Fruit fly (Drosophila melanogaster): ENCODE measurements around the gene CG42505.
A peak's percentile ranks its signal among the peaks of the same experiment; 100 is the strongest.

The CG42505 gene

dm6 chr3R:11991538-11992164 lies 39.9 kb downstream of the CG42505 start (continued):
- no peak for TF ChIP-seq Hmx (GFP tag; optimal IDR thresholded peaks at IDR 0.05)
- TF ChIP-seq CG32767 (GFP tag; IDR thresholded peaks at IDR 0.05): no peak
- no peak for TF ChIP-seq CG1792 (GFP tag; optimal IDR thresholded peaks at IDR 0.05)
- 0 out of 3 replicates have a peak, but pooled peaks have one; percentile 30 for TF ChIP-seq C15 (GFP tag; IDR thresholded peaks at IDR 0.05)
- TF ChIP-seq Fer3 (tag; optimal IDR thresholded peaks at IDR 0.05): no peak
- TF ChIP-seq Vsx1 (GFP tag; optimal IDR thresholded peaks at IDR 0.05): no peak
- peak; percentile 5 for TF ChIP-seq PHDP (tag; optimal IDR thresholded peaks at IDR 0.05)
- TF ChIP-seq Awh (GFP tag; IDR thresholded peaks at IDR 0.05): no peak
- peak; percentile 52 for TF ChIP-seq ATbp (GFP tag; optimal IDR thresholded peaks at IDR 0.05)
- TF ChIP-seq CG10565 (GFP tag; optimal IDR thresholded peaks at IDR 0.05): no peak
- no peak for TF ChIP-seq CG43689 (GFP tag; IDR thresholded peaks at IDR 0.05)
- TF ChIP-seq pum (GFP tag; optimal IDR thresholded peaks at IDR 0.05): no peak
- TF ChIP-seq CG10462 (GFP tag; optimal IDR thresholded peaks at IDR 0.05): no peak
- TF ChIP-seq eyg (GFP tag; optimal IDR thresholded peaks at IDR 0.05): no peak
- TF ChIP-seq CG3407 (GFP tag; optimal IDR thresholded peaks at IDR 0.05): no peak
- no peak for TF ChIP-seq da (GFP tag; optimal IDR thresholded peaks at IDR 0.05)
- no peak for TF ChIP-seq Pdp1 (GFP tag; optimal IDR thresholded peaks at IDR 0.05)
- peak; percentile 5 for TF ChIP-seq lab (GFP tag; optimal IDR thresholded peaks at IDR 0.05)
- TF ChIP-seq maf-S (GFP tag; optimal IDR thresholded peaks at IDR 0.05): no peak
- no peak for TF ChIP-seq CG11247 (GFP tag; IDR thresholded peaks at IDR 0.05)
- no peak for TF ChIP-seq CG4404 (GFP tag; IDR thresholded peaks at IDR 0.05)
- no peak for TF ChIP-seq ara (GFP tag; IDR thresholded peaks at IDR 0.05)
- peak; percentile 10 for TF ChIP-seq CG12071 (GFP tag; optimal IDR thresholded peaks at IDR 0.05)
- no peak for TF ChIP-seq tx (GFP tag; optimal IDR thresholded peaks at IDR 0.05)
- no peak for TF ChIP-seq sug (tag; optimal IDR thresholded peaks at IDR 0.05)
- no peak for TF ChIP-seq vnd (GFP tag; IDR thresholded peaks at IDR 0.05; ENCODE audit: partially characterized antibody)
- no peak for TF ChIP-seq mirr (GFP tag; optimal IDR thresholded peaks at IDR 0.05)
- TF ChIP-seq CG34224 (GFP tag; IDR thresholded peaks at IDR 0.05; ENCODE audit: partially characterized antibody): no peak
- TF ChIP-seq CG17802 (tag; optimal IDR thresholded peaks at IDR 0.05): no peak
- no peak for TF ChIP-seq ranshi (GFP tag; IDR thresholded peaks at IDR 0.05)
- TF ChIP-seq Xbp1 (GFP tag; optimal IDR thresholded peaks at IDR 0.05): no peak
- no peak for TF ChIP-seq CG15011 (GFP tag; optimal IDR thresholded peaks at IDR 0.05)
- peak; percentile 45 for TF ChIP-seq Med (GFP tag)
- TF ChIP-seq HLHmδ (GFP tag; optimal IDR thresholded peaks at IDR 0.05): no peak
- TF ChIP-seq Doc2 (GFP tag; IDR thresholded peaks at IDR 0.05): no peak
- TF ChIP-seq Rfx (GFP tag; IDR thresholded peaks at IDR 0.05): 0 out of 2 replicates have a peak, but pooled peaks have one; percentile 20
- no peak for TF ChIP-seq cg (GFP tag; optimal IDR thresholded peaks at IDR 0.05)
- no peak for TF ChIP-seq prd (optimal IDR thresholded peaks at IDR 0.05)
- TF ChIP-seq prd (GFP tag; IDR thresholded peaks at IDR 0.05): no peak
- TF ChIP-seq bowl (GFP tag; IDR thresholded peaks at IDR 0.05): no peak
- TF ChIP-seq CG13424 (tag; optimal IDR thresholded peaks at IDR 0.05): no peak
- TF ChIP-seq tll (GFP tag; optimal IDR thresholded peaks at IDR 0.05): no peak
- no peak for TF ChIP-seq ham (GFP tag; IDR thresholded peaks at IDR 0.05)
- TF ChIP-seq gfzf (GFP tag; optimal IDR thresholded peaks at IDR 0.05): no peak
- no peak for TF ChIP-seq BtbVII (GFP tag; optimal IDR thresholded peaks at IDR 0.05)

All from whole organism, embryonic.